Worm (Caenorhabditis elegans) whole organism, young adult: ENCODE data around the gene F12E12.6.

Source experiments
- K11D2.4 ChIP-seq: fragments of 200-800 bp; sonication (Bioruptor generic); IDR thresholded peaks from 2 replicates; pipeline ENCODE4 v1.3.6; 2022; ENCODE audit warnings: missing genetic modification reagents, missing genetic modification characterization, missing compliant biosample characterization
- ceh-58 ChIP-seq: fragments of 200-800 bp; sonication (Bioruptor generic); IDR thresholded peaks from 2 replicates; pipeline ENCODE4 v1.3.6; 2022; ENCODE audit warnings: missing genetic modification characterization, missing compliant biosample characterization
- dpl-1 ChIP-seq: fragments of 150-350 bp; optimal IDR thresholded peaks from 2 replicates; lab custom pipeline; 2014; ENCODE audit warnings: missing biosample characterization, missing genetic modification reagents, missing genetic modification characterization
- egrh-3 ChIP-seq: fragments of 200-800 bp; sonication (Bioruptor generic); IDR thresholded peaks from 2 replicates; pipeline ENCODE4 v1.3.6; 2022; ENCODE audit warnings: missing genetic modification reagents, missing genetic modification characterization, missing compliant biosample characterization
- zfh-2 ChIP-seq: fragments of 200-800 bp; sonication (Bioruptor generic); conservative IDR thresholded peaks from 2 replicates; pipeline ENCODE4 v1.3.6; 2022; ENCODE audit warnings: missing genetic modification reagents, missing genetic modification characterization, missing compliant biosample characterization

Gene F12E12.6

ce11 chrII:3688333-3688732 lies 48.4 kb downstream of the F12E12.6 start, which contains the start of gene ifas-1:
TSS of gene ifas-1 (minus strand) at chrII:3688719.
- TF ChIP-seq K11D2.4 (GFP tag; lab: Robert Waterston, UW) (0 out of 2 replicates have a peak, but pooled peaks have one; percentile 30), ceh-58 (GFP tag; lab: Robert Waterston, UW) (0 out of 2 replicates have a peak, but pooled peaks have one; percentile 21), zfh-2 (GFP tag; lab: Robert Waterston, UW) (peak; percentile 73), dpl-1 (GFP tag; lab: Kevin White, UChicago) (no peak), egrh-3 (GFP tag; lab: Robert Waterston, UW) (peak; percentile 27; the same call in 1 of the 2 replicates)
